Worm (Caenorhabditis elegans): ENCODE results near the gene cdd-1.

ce11 chrX:8204475-8204874 is 6.5 kb downstream of the cdd-1 start:
- TF ChIP-seq unc-120 (tag; optimal IDR thresholded peaks at IDR 0.05; ENCODE audit: poor library complexity, severe bottlenecking) (no peak), lsy-2 (tag; optimal IDR thresholded peaks at IDR 0.05) (no peak), elt-3 (tag; optimal IDR thresholded peaks at IDR 0.05) (no peak)
